Worm (Caenorhabditis elegans) whole organism, young adult: ENCODE measurements around the gene cid-1.

Experiments used
- B0261.1 ChIP-seq: sonication (generic microtip); optimal IDR thresholded peaks from 2 replicates; lab custom pipeline; 2016; ENCODE audit warnings: mild to moderate bottlenecking, missing genetic modification characterization, moderate library complexity, missing compliant biosample characterization
- attf-3 ChIP-seq: fragments of 200-800 bp; sonication (Bioruptor generic); conservative IDR thresholded peaks from 2 replicates; pipeline ENCODE4 v1.3.6; 2022; ENCODE audit warnings: missing genetic modification reagents, missing genetic modification characterization, missing compliant biosample characterization
- ceh-91 ChIP-seq: fragments of 200-800 bp; sonication (Bioruptor generic); IDR thresholded peaks from 2 replicates; pipeline ENCODE4 v1.3.6; 2022; ENCODE audit warnings: missing genetic modification reagents, missing genetic modification characterization, missing compliant biosample characterization
- snpc-1.1 ChIP-seq: sonication (generic microtip); optimal IDR thresholded peaks from 2 replicates; lab custom pipeline; 2017; ENCODE audit warnings: missing genetic modification characterization, mild to moderate bottlenecking, missing compliant biosample characterization, antibody characterized with exemption, moderate library complexity, missing genotype, missing genetic modification reagents; ENCODE audit not compliant: insufficient read depth

ce11 chrIII:5201267-5201666 is 27.5 kb downstream of the cid-1 start:
- no peak for TF ChIP-seq ceh-91 (GFP tag; lab: Robert Waterston, UW)
- TF ChIP-seq attf-3 (GFP tag; lab: Robert Waterston, UW), result no peak
- no peak for TF ChIP-seq snpc-1.1
- no peak for TF ChIP-seq B0261.1 (tag; lab: Kevin White, UChicago)
